Fruit fly (Drosophila melanogaster) whole organism, embryonic: ENCODE measurements around the gene CG14537.

Experiments
- Bteb2 ChIP-seq: fragments of 200-800 bp; sonication (Bioruptor generic); optimal IDR thresholded peaks from 2 replicates; lab custom pipeline; 2016; ENCODE audit warnings: missing biosample characterization, missing genetic modification characterization
- CG11085 ChIP-seq: fragments of 200-800 bp; sonication (Bioruptor generic); IDR thresholded peaks from 2 replicates; pipeline ENCODE4 v1.3.6; 2022; ENCODE audit warnings: missing biosample characterization, missing genetic modification characterization
- CG12155 ChIP-seq: fragments of 200-800 bp; sonication (Bioruptor generic); optimal IDR thresholded peaks from 3 replicates; lab custom pipeline; 2016; ENCODE audit warnings: missing biosample characterization, missing genetic modification characterization
- CG13775 ChIP-seq: fragments of 200-800 bp; sonication (Bioruptor generic); optimal IDR thresholded peaks from 3 replicates; lab custom pipeline; 2017; ENCODE audit warnings: missing biosample characterization, mild to moderate bottlenecking, missing genetic modification characterization
- CG14860 ChIP-seq: fragments of 200-800 bp; sonication (Bioruptor generic); IDR thresholded peaks from 3 replicates; pipeline ENCODE4 v1.3.6; 2022; ENCODE audit warnings: missing biosample characterization, missing genetic modification characterization; ENCODE audit not compliant: partially characterized antibody
- CG15073 ChIP-seq: fragments of 200-800 bp; sonication (Bioruptor generic); optimal IDR thresholded peaks from 2 replicates; lab custom pipeline; 2016; ENCODE audit warnings: missing biosample characterization, missing genetic modification characterization
- CG1529 ChIP-seq: fragments of 200-800 bp; sonication (Bioruptor generic); optimal IDR thresholded peaks from 3 replicates; lab custom pipeline; 2018; ENCODE audit warnings: missing biosample characterization, missing genetic modification characterization
- CG18262 ChIP-seq: fragments of 200-800 bp; optimal IDR thresholded peaks from 3 replicates; lab custom pipeline; 2019; ENCODE audit warnings: missing biosample characterization, mild to moderate bottlenecking, missing genetic modification characterization, moderate library complexity
- CG18599 ChIP-seq: fragments of 200-800 bp; sonication (Bioruptor generic); optimal IDR thresholded peaks from 3 replicates; lab custom pipeline; 2017; ENCODE audit warnings: missing biosample characterization, missing genetic modification characterization, mild to moderate bottlenecking, moderate library complexity, missing genetic modification reagents
- CG2875 ChIP-seq: fragments of 200-800 bp; sonication (Bioruptor generic); optimal IDR thresholded peaks from 2 replicates; lab custom pipeline; 2017; ENCODE audit warnings: missing biosample characterization, mild to moderate bottlenecking, missing genetic modification characterization, missing genetic modification reagents
- CG2889 ChIP-seq: fragments of 200-800 bp; sonication (Bioruptor generic); IDR thresholded peaks from 3 replicates; pipeline ENCODE4 v1.3.6; 2022; ENCODE audit warnings: missing biosample characterization, missing genetic modification characterization
- CG31365 ChIP-seq: fragments of 200-800 bp; sonication (Bioruptor generic); optimal IDR thresholded peaks from 2 replicates; lab custom pipeline; 2018; ENCODE audit warnings: missing biosample characterization, mild to moderate bottlenecking, missing genetic modification characterization
- CG34376 ChIP-seq: fragments of 200-800 bp; sonication (Bioruptor generic); optimal IDR thresholded peaks from 2 replicates; lab custom pipeline; 2018; ENCODE audit warnings: missing biosample characterization, mild to moderate bottlenecking, missing genetic modification characterization
- CG4328 ChIP-seq: fragments of 200-800 bp; sonication (Bioruptor generic); optimal IDR thresholded peaks from 3 replicates; lab custom pipeline; 2017; ENCODE audit warnings: missing biosample characterization, missing genetic modification reagents, missing genetic modification characterization
- CG6272 ChIP-seq: fragments of 200-800 bp; sonication (Bioruptor generic); IDR thresholded peaks from 2 replicates; pipeline ENCODE4 v1.3.6; 2022; ENCODE audit warnings: missing biosample characterization, missing genetic modification characterization
- CG7357 ChIP-seq: fragments of 200-800 bp; sonication (Bioruptor generic); IDR thresholded peaks from 3 replicates; pipeline ENCODE4 v1.3.6; 2022; ENCODE audit warnings: missing biosample characterization, missing genetic modification characterization
- CG7786 ChIP-seq: fragments of 200-800 bp; sonication (Bioruptor generic); optimal IDR thresholded peaks from 2 replicates; lab custom pipeline; 2016; ENCODE audit warnings: missing biosample characterization, missing genetic modification characterization
- CG7839 ChIP-seq: fragments of 200-800 bp; sonication (Bioruptor generic); optimal IDR thresholded peaks from 3 replicates; lab custom pipeline; 2018; ENCODE audit warnings: missing biosample characterization, mild to moderate bottlenecking, missing genetic modification characterization, moderate library complexity
- CTCF ChIP-seq: fragments of 200-800 bp; sonication (Bioruptor generic); optimal IDR thresholded peaks from 2 replicates; lab custom pipeline; 2017; ENCODE audit warnings: missing biosample characterization, mild to moderate bottlenecking, missing genetic modification characterization, moderate library complexity
- D19A ChIP-seq: fragments of 200-800 bp; optimal IDR thresholded peaks from 3 replicates; lab custom pipeline; 2019; ENCODE audit warnings: missing biosample characterization, mild to moderate bottlenecking, missing genetic modification characterization, moderate library complexity
- Drgx ChIP-seq: fragments of 200-800 bp; sonication (Bioruptor generic); IDR thresholded peaks from 2 replicates; pipeline ENCODE4 v1.3.6; 2022; ENCODE audit warnings: missing biosample characterization, missing genetic modification characterization
- Ets65A ChIP-seq: fragments of 200-800 bp; sonication (Bioruptor generic); peaks from one replicate; lab custom pipeline; 2016; ENCODE audit warnings: missing biosample characterization, missing genetic modification characterization
- H15 ChIP-seq: fragments of 200-800 bp; sonication (Bioruptor generic); IDR thresholded peaks from 3 replicates; pipeline ENCODE4 v1.3.6; 2022; ENCODE audit warnings: missing biosample characterization, missing genetic modification characterization
- MESR4 ChIP-seq: fragments of 200-800 bp; sonication (Bioruptor generic); optimal IDR thresholded peaks from 2 replicates; lab custom pipeline; 2018; ENCODE audit warnings: missing biosample characterization, mild to moderate bottlenecking, missing genetic modification characterization, moderate library complexity
- Med ChIP-seq: fragments of 200-800 bp; sonication (Bioruptor generic); peaks from one replicate; lab custom pipeline; 2016; ENCODE audit warnings: missing biosample characterization, missing genetic modification characterization, mild to moderate bottlenecking, inconsistent platforms, moderate library complexity
- Sry-β ChIP-seq: fragments of 200-800 bp; sonication (Bioruptor generic); optimal IDR thresholded peaks from 2 replicates; lab custom pipeline; 2018; ENCODE audit warnings: missing biosample characterization, mild to moderate bottlenecking, missing genetic modification characterization, moderate library complexity
- Trl ChIP-seq, 3 experiments: fragments of >200 bp in 2 of 3; fragments of 200-800 bp in 1 of 3; sonication (Bioruptor generic) in 1 of 3; optimal IDR thresholded peaks; 2 replicates in 1 of 3; 3 replicates in 2 of 3; lab custom pipeline; 2016 to 2017; ENCODE audit warnings: missing biosample characterization in 1 of 3, missing genetic modification characterization in 1 of 3
- ab ChIP-seq: fragments of 200-800 bp; sonication (Bioruptor generic); optimal IDR thresholded peaks from 2 replicates; lab custom pipeline; 2016; ENCODE audit warnings: missing biosample characterization, missing genetic modification characterization
- amos ChIP-seq: fragments of 200-800 bp; sonication (Bioruptor generic); IDR thresholded peaks from 2 replicates; pipeline ENCODE4 v1.3.6; 2022; ENCODE audit warnings: missing biosample characterization, missing genetic modification characterization; ENCODE audit not compliant: partially characterized antibody
- bab2 ChIP-seq: fragments of 200-800 bp; sonication (Bioruptor generic); optimal IDR thresholded peaks from 2 replicates; lab custom pipeline; 2016; ENCODE audit warnings: missing biosample characterization, missing genetic modification characterization
- bowl ChIP-seq: fragments of 200-800 bp; sonication (Bioruptor generic); IDR thresholded peaks from 2 replicates; pipeline ENCODE4 v1.3.6; 2022; ENCODE audit warnings: missing biosample characterization, missing genetic modification characterization
- crp ChIP-seq, 2 experiments: fragments of 200-800 bp; sonication (Bioruptor generic); optimal IDR thresholded peaks; 2 replicates in 1 of 2; 3 replicates in 1 of 2; lab custom pipeline; 2017; ENCODE audit warnings: missing biosample characterization in 2 of 2, missing genetic modification characterization in 2 of 2, mild to moderate bottlenecking in 1 of 2, moderate library complexity in 1 of 2
- cwo ChIP-seq: fragments of 200-800 bp; sonication (Bioruptor generic); optimal IDR thresholded peaks from 3 replicates; lab custom pipeline; 2017; ENCODE audit warnings: missing biosample characterization, missing genetic modification characterization, mild to moderate bottlenecking, moderate library complexity, missing genetic modification reagents
- exex ChIP-seq: fragments of 200-800 bp; sonication (Bioruptor generic); optimal IDR thresholded peaks from 4 replicates; lab custom pipeline; 2018; ENCODE audit warnings: missing biosample characterization, mild to moderate bottlenecking, missing genetic modification characterization, moderate library complexity
- gsb ChIP-seq: fragments of 200-800 bp; sonication (Bioruptor generic); IDR thresholded peaks from 2 replicates; pipeline ENCODE4 v1.3.6; 2022; ENCODE audit warnings: missing biosample characterization, missing genetic modification characterization
- gt ChIP-seq: fragments of 200-800 bp; sonication (Bioruptor generic); IDR thresholded peaks from 2 replicates; pipeline ENCODE4 v1.3.6; 2022; ENCODE audit warnings: missing biosample characterization, missing genetic modification characterization
- luna ChIP-seq: fragments of 200-800 bp; sonication (Bioruptor generic); optimal IDR thresholded peaks from 2 replicates; lab custom pipeline; 2016; ENCODE audit warnings: missing biosample characterization, missing genetic modification characterization
- psq ChIP-seq: fragments of 200-800 bp; sonication (Bioruptor generic); optimal IDR thresholded peaks from 2 replicates; lab custom pipeline; 2017; ENCODE audit warnings: missing biosample characterization, missing genetic modification characterization
- row ChIP-seq: fragments of 200-800 bp; sonication (Bioruptor generic); IDR thresholded peaks from 3 replicates; pipeline ENCODE4 v1.3.6; 2022; ENCODE audit warnings: missing biosample characterization, missing genetic modification characterization
- scrt ChIP-seq: fragments of 200-800 bp; sonication (Bioruptor generic); optimal IDR thresholded peaks from 2 replicates; lab custom pipeline; 2018; ENCODE audit warnings: missing biosample characterization, mild to moderate bottlenecking, missing genetic modification characterization, moderate library complexity
- sens ChIP-seq: fragments of 200-800 bp; sonication (Bioruptor generic); peaks from one replicate; lab custom pipeline; 2016; ENCODE audit warnings: missing biosample characterization, missing genetic modification characterization
- sug ChIP-seq: fragments of 200-800 bp; optimal IDR thresholded peaks from 2 replicates; lab custom pipeline; 2019; ENCODE audit warnings: missing biosample characterization, mild to moderate bottlenecking, missing genetic modification characterization, moderate library complexity
- trem ChIP-seq: fragments of 200-800 bp; optimal IDR thresholded peaks from 3 replicates; lab custom pipeline; 2019; ENCODE audit warnings: missing biosample characterization, mild to moderate bottlenecking, missing genetic modification characterization, moderate library complexity
- vfl ChIP-seq: fragments of 200-800 bp; sonication (Bioruptor generic); optimal IDR thresholded peaks from 2 replicates; lab custom pipeline; 2016; ENCODE audit warnings: missing biosample characterization, missing genetic modification characterization
- z ChIP-seq: fragments of 200-800 bp; sonication (Bioruptor generic); IDR thresholded peaks from 3 replicates; pipeline ENCODE4 v1.3.6; 2022; ENCODE audit warnings: missing biosample characterization, missing genetic modification characterization
- zf30C ChIP-seq: fragments of 200-800 bp; sonication (Bioruptor generic); optimal IDR thresholded peaks from 3 replicates; lab custom pipeline; 2018; ENCODE audit warnings: missing biosample characterization, mild to moderate bottlenecking, missing genetic modification characterization

CG14537 gene

DNA sequence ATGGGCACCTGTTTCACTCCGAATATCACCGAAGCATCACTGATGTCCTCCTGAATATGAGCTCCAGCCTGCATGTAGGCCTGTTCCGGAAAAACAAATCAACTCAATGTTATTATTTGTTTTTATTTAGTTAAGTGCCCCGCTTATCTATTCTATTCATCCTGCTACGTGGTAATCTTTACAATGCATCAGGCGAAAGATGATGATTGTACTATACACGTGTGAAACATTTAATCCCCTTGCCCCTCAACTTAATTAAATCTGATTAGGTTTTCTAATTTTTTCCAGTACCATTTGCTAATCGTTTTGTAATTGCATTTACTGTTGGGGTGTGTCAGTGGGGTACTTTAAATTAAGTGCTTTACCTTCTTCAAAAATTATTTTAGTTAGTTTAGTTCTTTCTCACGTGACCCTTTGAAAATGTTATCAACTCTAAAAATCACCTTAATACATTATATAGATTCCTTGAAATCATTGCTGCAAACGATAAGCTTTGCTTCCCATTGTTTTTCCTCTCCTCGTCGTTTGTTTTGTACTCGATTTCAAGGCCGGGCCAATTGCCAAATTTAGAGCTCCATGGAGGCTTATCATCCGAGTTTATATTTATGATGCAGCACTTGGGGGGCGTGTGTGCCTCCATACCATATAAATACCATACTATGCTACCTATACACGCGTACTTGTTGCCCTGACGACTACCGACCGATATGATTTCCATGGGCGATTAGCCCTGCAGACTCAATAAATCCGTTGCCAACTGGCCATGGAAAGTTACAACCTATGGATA is 45.4 kb upstream of the CG14537 start:
- no peak for TF ChIP-seq zf30C (GFP tag; lab: Kevin White, UChicago)
- no peak for TF ChIP-seq scrt (GFP tag; lab: Kevin White, UChicago)
- no peak for TF ChIP-seq CG18599 (GFP tag; lab: Kevin White, UChicago)
- TF ChIP-seq D19A, result no peak
- no peak for TF ChIP-seq Ets65A (GFP tag; lab: Kevin White, UChicago)
- no peak for TF ChIP-seq Bteb2 (GFP tag; lab: Kevin White, UChicago)
- TF ChIP-seq CG7357 (GFP tag; lab: Robert Waterston, UW), result no peak
- TF ChIP-seq CG7839 (tag; lab: Kevin White, UChicago), result no peak
- no peak for TF ChIP-seq CG1529 (GFP tag; lab: Kevin White, UChicago)
- no peak for TF ChIP-seq trem (tag; lab: Kevin White, UChicago)
- no peak for TF ChIP-seq gsb (GFP tag; lab: Robert Waterston, UW)
- TF ChIP-seq CG13775, result no peak
- no peak for TF ChIP-seq CG18262 (tag; lab: Kevin White, UChicago)
- no peak for TF ChIP-seq bab2 (GFP tag; lab: Kevin White, UChicago)
- no peak for TF ChIP-seq CG12155
- TF ChIP-seq psq (GFP tag; lab: Kevin White, UChicago), result no peak
- TF ChIP-seq Trl (optimal IDR thresholded peaks at IDR 0.05; lab: Kevin White, UChicago), result no peak
- no peak for TF ChIP-seq Trl (GFP tag; optimal IDR thresholded peaks at IDR 0.05; lab: Kevin White, UChicago)
- TF ChIP-seq vfl (GFP tag; lab: Kevin White, UChicago), result no peak
- TF ChIP-seq CG2875 (GFP tag; lab: Kevin White, UChicago), result no peak
- TF ChIP-seq bowl, result no peak
- no peak for TF ChIP-seq amos
- TF ChIP-seq Drgx, result no peak
- peak; percentile 94 for TF ChIP-seq sug (tag; lab: Kevin White, UChicago)
- peak; percentile 69 for TF ChIP-seq cwo (GFP tag; lab: Kevin White, UChicago)
- no peak for TF ChIP-seq luna (GFP tag; lab: Kevin White, UChicago)
- peak; percentile 68 for TF ChIP-seq exex
- TF ChIP-seq ab (GFP tag; lab: Kevin White, UChicago), result no peak
- TF ChIP-seq CG31365 (tag; lab: Kevin White, UChicago), result no peak
- peak; percentile 27 for TF ChIP-seq CG34376
- no peak for TF ChIP-seq CG6272 (GFP tag; lab: Robert Waterston, UW)
- no peak for TF ChIP-seq MESR4 (GFP tag; lab: Kevin White, UChicago)
- TF ChIP-seq Med (GFP tag; lab: Kevin White, UChicago), result peak; percentile 19
- no peak for TF ChIP-seq CG11085
- TF ChIP-seq gt, result no peak
- no peak for TF ChIP-seq crp (GFP tag; optimal IDR thresholded peaks at IDR 0.05; lab: Kevin White, UChicago)
- no peak for TF ChIP-seq row (GFP tag; lab: Robert Waterston, UW)
- no peak for TF ChIP-seq CG2889 (GFP tag; lab: Robert Waterston, UW)
- TF ChIP-seq sens, result peak; percentile 14
- no peak for TF ChIP-seq CG15073
- TF ChIP-seq CG4328 (GFP tag; lab: Kevin White, UChicago), result no peak
- TF ChIP-seq Sry-β (GFP tag; lab: Kevin White, UChicago), result no peak
- no peak for TF ChIP-seq CTCF (GFP tag; lab: Kevin White, UChicago)
- TF ChIP-seq H15, result no peak
- no peak for TF ChIP-seq CG7786 (GFP tag; lab: Kevin White, UChicago)
- no peak for TF ChIP-seq z (GFP tag; lab: Robert Waterston, UW)
- no peak for TF ChIP-seq CG14860 (GFP tag; lab: Robert Waterston, UW)
- TF ChIP-seq, all 482 proteins: peak for 6
